Fruit fly (Drosophila melanogaster): ENCODE results near the gene CG5561.

CG5561 gene

dm6 chr2L:1354819-1355218 lies 910 bp upstream of the CG5561 start, which contains the start of gene CG31924:
Gene CG31924, minus strand, starts transcription at chr2L:1354919.
- no peak for TF ChIP-seq CG7045 (GFP tag; optimal IDR thresholded peaks at IDR 0.05)
- no peak for TF ChIP-seq cnc (optimal IDR thresholded peaks at IDR 0.05)
- no peak for TF ChIP-seq tj (GFP tag; optimal IDR thresholded peaks at IDR 0.05)
- no peak for TF ChIP-seq CG33017 (tag; optimal IDR thresholded peaks at IDR 0.05)
- no peak for TF ChIP-seq CG11617 (GFP tag; optimal IDR thresholded peaks at IDR 0.05)
- TF ChIP-seq Hr96 (GFP tag; optimal IDR thresholded peaks at IDR 0.05), result no peak
- no peak for TF ChIP-seq Mnt (GFP tag; optimal IDR thresholded peaks at IDR 0.05)
- TF ChIP-seq CG5204 (GFP tag; optimal IDR thresholded peaks at IDR 0.05), result no peak

dm6 chr2L:1352768-1353167 lies 1.1 kb downstream of the CG5561 start, which contains the start of gene CG5556:
Gene CG5556, minus strand, starts transcription at chr2L:1352868.
- TF ChIP-seq CG33017 (tag; optimal IDR thresholded peaks at IDR 0.05) (no peak), CG12768 (GFP tag; optimal IDR thresholded peaks at IDR 0.05) (no peak), CG5204 (GFP tag; optimal IDR thresholded peaks at IDR 0.05) (no peak), CG7101 (tag; optimal IDR thresholded peaks at IDR 0.05) (no peak), CG14711 (tag; optimal IDR thresholded peaks at IDR 0.05) (no peak), kay (GFP tag; ENCODE audit: borderline replicate concordance) (no peak), CG11617 (GFP tag; optimal IDR thresholded peaks at IDR 0.05) (no peak), Crg-1 (GFP tag; optimal IDR thresholded peaks at IDR 0.05) (no peak), cic (GFP tag; optimal IDR thresholded peaks at IDR 0.05) (no peak), CG7045 (GFP tag; optimal IDR thresholded peaks at IDR 0.05) (no peak)

dm6 chr2L:1346034-1346433 lies 7.9 kb downstream of the CG5561 start:
- no peak for TF ChIP-seq Hr96 (GFP tag; optimal IDR thresholded peaks at IDR 0.05)
- TF ChIP-seq CG14711 (tag; optimal IDR thresholded peaks at IDR 0.05), result no peak
- TF ChIP-seq pad (GFP tag; optimal IDR thresholded peaks at IDR 0.05), result no peak
- TF ChIP-seq ovo (GFP tag; optimal IDR thresholded peaks at IDR 0.05), result no peak
- no peak for TF ChIP-seq CG7045 (GFP tag; optimal IDR thresholded peaks at IDR 0.05)
- TF ChIP-seq bab1 (GFP tag; optimal IDR thresholded peaks at IDR 0.05), result no peak
- no peak for TF ChIP-seq cnc (optimal IDR thresholded peaks at IDR 0.05)
- TF ChIP-seq Crg-1 (GFP tag; optimal IDR thresholded peaks at IDR 0.05), result no peak
- TF ChIP-seq cic (GFP tag; optimal IDR thresholded peaks at IDR 0.05), result no peak
- no peak for TF ChIP-seq CG5204 (GFP tag; optimal IDR thresholded peaks at IDR 0.05)
- no peak for TF ChIP-seq toe (GFP tag; optimal IDR thresholded peaks at IDR 0.05)
- TF ChIP-seq CG12768 (GFP tag; optimal IDR thresholded peaks at IDR 0.05), result no peak
- no peak for TF ChIP-seq CG1620 (GFP tag; optimal IDR thresholded peaks at IDR 0.05)
- TF ChIP-seq Mnt (GFP tag; optimal IDR thresholded peaks at IDR 0.05), result no peak
- no peak for TF ChIP-seq CG7101 (tag; optimal IDR thresholded peaks at IDR 0.05)
- no peak for TF ChIP-seq tj (GFP tag; optimal IDR thresholded peaks at IDR 0.05)
- TF ChIP-seq Clk (GFP tag; optimal IDR thresholded peaks at IDR 0.05), result no peak
- no peak for TF ChIP-seq CG11617 (GFP tag; optimal IDR thresholded peaks at IDR 0.05)

dm6 chr2L:1344071-1344470 lies 9.8 kb downstream of the CG5561 start, which contains the start of the genes CG33922 and Cdlc2:
Gene CG33922, minus strand, starts transcription at chr2L:1344171.
Gene Cdlc2, plus strand, starts transcription at chr2L:1344400.
- TF ChIP-seq pad (GFP tag; optimal IDR thresholded peaks at IDR 0.05) (no peak), CG33017 (tag; optimal IDR thresholded peaks at IDR 0.05) (no peak), tj (GFP tag; optimal IDR thresholded peaks at IDR 0.05) (no peak), cic (GFP tag; optimal IDR thresholded peaks at IDR 0.05) (no peak), CG7045 (GFP tag; optimal IDR thresholded peaks at IDR 0.05) (no peak), Clk (GFP tag; optimal IDR thresholded peaks at IDR 0.05) (no peak), cnc (optimal IDR thresholded peaks at IDR 0.05) (no peak), toe (GFP tag; optimal IDR thresholded peaks at IDR 0.05) (no peak), ovo (GFP tag; optimal IDR thresholded peaks at IDR 0.05) (no peak), Crg-1 (GFP tag; optimal IDR thresholded peaks at IDR 0.05) (no peak), Mnt (GFP tag; optimal IDR thresholded peaks at IDR 0.05) (no peak), kay (GFP tag; ENCODE audit: borderline replicate concordance) (no peak), CG14711 (tag; optimal IDR thresholded peaks at IDR 0.05) (no peak), Hr96 (GFP tag; optimal IDR thresholded peaks at IDR 0.05) (no peak), bab1 (GFP tag; optimal IDR thresholded peaks at IDR 0.05) (no peak), CG1620 (GFP tag; optimal IDR thresholded peaks at IDR 0.05) (no peak), CG11617 (GFP tag; optimal IDR thresholded peaks at IDR 0.05) (no peak), CG5204 (GFP tag; optimal IDR thresholded peaks at IDR 0.05) (no peak), CG7101 (tag; optimal IDR thresholded peaks at IDR 0.05) (no peak)

dm6 chr2L:1341995-1342394 lies 11.9 kb downstream of the CG5561 start, which contains the start of gene CG33923:
Gene CG33923, minus strand, starts transcription at chr2L:1342095.
- no peak for TF ChIP-seq Mnt (GFP tag; optimal IDR thresholded peaks at IDR 0.05)

- TF ChIP-seq ovo (GFP tag; optimal IDR thresholded peaks at IDR 0.05) (no peak), toe (GFP tag; optimal IDR thresholded peaks at IDR 0.05) (no peak), cnc (optimal IDR thresholded peaks at IDR 0.05) (no peak), Mnt (GFP tag; optimal IDR thresholded peaks at IDR 0.05) (no peak)
These were observed 20.1 kb downstream of the CG5561 start, which contains the start of gene CG5440 for dm6 chr2L:1333828-1334227. Gene CG5440, plus strand, starts transcription at chr2L:1334128.

dm6 chr2L:1328861-1329260 lies 25.0 kb downstream of the CG5561 start, which contains the start of gene a5:
Gene a5, plus strand, starts transcription at chr2L:1329161.
- TF ChIP-seq toe (GFP tag; optimal IDR thresholded peaks at IDR 0.05) (no peak), kay (GFP tag; ENCODE audit: borderline replicate concordance) (no peak), Mnt (GFP tag; optimal IDR thresholded peaks at IDR 0.05) (no peak), CG11617 (GFP tag; optimal IDR thresholded peaks at IDR 0.05) (no peak), cnc (optimal IDR thresholded peaks at IDR 0.05) (no peak), CG14711 (tag; optimal IDR thresholded peaks at IDR 0.05) (no peak), Clk (GFP tag; optimal IDR thresholded peaks at IDR 0.05) (no peak), CG1620 (GFP tag; optimal IDR thresholded peaks at IDR 0.05) (no peak), CG12768 (GFP tag; optimal IDR thresholded peaks at IDR 0.05) (no peak), ovo (GFP tag; optimal IDR thresholded peaks at IDR 0.05) (no peak), bab1 (GFP tag; optimal IDR thresholded peaks at IDR 0.05) (no peak), CG7045 (GFP tag; optimal IDR thresholded peaks at IDR 0.05) (no peak), CG5204 (GFP tag; optimal IDR thresholded peaks at IDR 0.05) (no peak), Crg-1 (GFP tag; optimal IDR thresholded peaks at IDR 0.05) (no peak), cic (GFP tag; optimal IDR thresholded peaks at IDR 0.05) (no peak), CG33017 (tag; optimal IDR thresholded peaks at IDR 0.05) (no peak), pad (GFP tag; optimal IDR thresholded peaks at IDR 0.05) (no peak), tj (GFP tag; optimal IDR thresholded peaks at IDR 0.05) (no peak)
